Fruit fly (Drosophila melanogaster) S2 (cell line): ENCODE measurements around the gene CG14313.

Source experiments
- CG8478 ChIP-seq: fragments of >200 bp; optimal IDR thresholded peaks from 2 replicates; lab custom pipeline; 2018
- CTCF ChIP-seq, 2 experiments: fragments of >200 bp; optimal IDR thresholded peaks; 2 replicates each; lab custom pipeline; 2018

DNA sequence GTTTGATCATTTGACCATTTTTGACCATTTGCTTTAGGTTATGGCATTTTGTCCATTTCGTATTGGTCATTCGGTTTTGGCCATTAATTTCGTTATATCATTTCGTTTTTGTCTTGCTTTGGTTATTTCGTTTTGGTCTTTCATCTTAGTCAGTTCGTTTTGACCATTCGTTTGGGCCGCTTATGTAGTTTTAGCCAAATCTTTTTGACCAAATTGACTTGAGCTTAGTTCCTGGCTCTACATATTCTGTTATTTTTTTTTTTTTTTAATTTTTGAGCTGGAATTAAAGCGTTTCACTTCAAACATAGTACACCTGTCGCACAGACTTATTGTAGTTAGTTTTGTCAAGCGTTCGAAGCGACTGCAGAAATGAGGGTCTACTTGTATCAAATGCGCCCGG, 33.4 kb downstream of the CG14313 start, which contains the start of gene CG14315:
- no peak for TF ChIP-seq CG8478 (lab: Kevin White, UChicago)
- TF ChIP-seq CTCF (optimal IDR thresholded peaks at IDR 0.05; lab: Kevin White, UChicago): no peak
